Fruit fly (Drosophila melanogaster) whole organism, embryonic: ENCODE measurements around the gene crq.

Source experiments
- Atf3 ChIP-seq: fragments of 200-800 bp; sonication (Bioruptor generic); optimal IDR thresholded peaks from 3 replicates; lab custom pipeline; 2016; ENCODE audit warnings: missing biosample characterization, missing genetic modification characterization
- CG10543 ChIP-seq: fragments of 200-800 bp; sonication (Bioruptor generic); optimal IDR thresholded peaks from 3 replicates; lab custom pipeline; 2017; ENCODE audit warnings: missing biosample characterization, mild to moderate bottlenecking, missing genetic modification characterization, moderate library complexity
- CG10565 ChIP-seq: fragments of 200-800 bp; sonication (Bioruptor generic); optimal IDR thresholded peaks from 3 replicates; lab custom pipeline; 2016; ENCODE audit warnings: missing biosample characterization, mild to moderate bottlenecking, missing genetic modification characterization
- CG10959 ChIP-seq: fragments of 200-800 bp; sonication (Bioruptor generic); IDR thresholded peaks from 2 replicates; pipeline ENCODE4 v1.3.6; 2022; ENCODE audit warnings: missing biosample characterization, missing genetic modification characterization
- CG12219 ChIP-seq: fragments of 200-800 bp; sonication (Bioruptor generic); optimal IDR thresholded peaks from 3 replicates; lab custom pipeline; 2018; ENCODE audit warnings: missing biosample characterization, mild to moderate bottlenecking, missing genetic modification characterization
- CG1233 ChIP-seq: fragments of 200-800 bp; sonication (Bioruptor generic); optimal IDR thresholded peaks from 4 replicates; lab custom pipeline; 2018; ENCODE audit warnings: missing biosample characterization, mild to moderate bottlenecking, missing genetic modification characterization
- CG13296 ChIP-seq: fragments of 200-800 bp; sonication (Bioruptor generic); optimal IDR thresholded peaks from 3 replicates; lab custom pipeline; 2018; ENCODE audit warnings: missing biosample characterization, mild to moderate bottlenecking, missing genetic modification characterization
- CG14441 ChIP-seq: fragments of 200-800 bp; sonication (Bioruptor generic); IDR thresholded peaks from 2 replicates; pipeline ENCODE4 v1.3.6; 2022; ENCODE audit warnings: missing biosample characterization, missing genetic modification characterization
- CG14710 ChIP-seq: fragments of 200-800 bp; sonication (Bioruptor generic); optimal IDR thresholded peaks from 3 replicates; lab custom pipeline; 2019; ENCODE audit warnings: missing biosample characterization, mild to moderate bottlenecking, missing genetic modification characterization, moderate library complexity
- CG15514 ChIP-seq: fragments of 200-800 bp; sonication (Bioruptor generic); optimal IDR thresholded peaks from 3 replicates; lab custom pipeline; 2017; ENCODE audit warnings: missing biosample characterization, missing genetic modification characterization, mild to moderate bottlenecking, moderate library complexity, missing genetic modification reagents
- CG1647 ChIP-seq: fragments of 200-800 bp; sonication (Bioruptor generic); optimal IDR thresholded peaks from 3 replicates; lab custom pipeline; 2016; ENCODE audit warnings: missing biosample characterization, missing genetic modification characterization
- CG18476 ChIP-seq: fragments of 200-800 bp; sonication (Bioruptor generic); optimal IDR thresholded peaks from 2 replicates; lab custom pipeline; 2016; ENCODE audit warnings: missing biosample characterization, mild to moderate bottlenecking, missing genetic modification characterization
- CG18619 ChIP-seq: fragments of 200-800 bp; sonication (Bioruptor generic); optimal IDR thresholded peaks from 3 replicates; lab custom pipeline; 2017; ENCODE audit warnings: missing biosample characterization, mild to moderate bottlenecking, missing genetic modification characterization
- CG2116 ChIP-seq: fragments of 200-800 bp; sonication (Bioruptor generic); optimal IDR thresholded peaks from 3 replicates; lab custom pipeline; 2018; ENCODE audit warnings: missing biosample characterization, mild to moderate bottlenecking, missing genetic modification characterization
- CG2199 ChIP-seq: fragments of 200-800 bp; sonication (Bioruptor generic); IDR thresholded peaks from 3 replicates; pipeline ENCODE4 v1.3.6; 2022; ENCODE audit warnings: missing biosample characterization, missing genetic modification characterization
- CG33557 ChIP-seq: fragments of 200-800 bp; sonication (Bioruptor generic); optimal IDR thresholded peaks from 2 replicates; lab custom pipeline; 2019; ENCODE audit warnings: missing biosample characterization, mild to moderate bottlenecking, missing genetic modification characterization, moderate library complexity
- CG3407 ChIP-seq: fragments of 200-800 bp; sonication (Bioruptor generic); optimal IDR thresholded peaks from 2 replicates; lab custom pipeline; 2018; ENCODE audit warnings: missing biosample characterization, mild to moderate bottlenecking, missing genetic modification characterization
- CG4360 ChIP-seq: fragments of 200-800 bp; sonication (Bioruptor generic); IDR thresholded peaks from 2 replicates; pipeline ENCODE4 v1.3.6; 2022; ENCODE audit warnings: missing biosample characterization, missing genetic modification characterization
- CG4617 ChIP-seq: fragments of 200-800 bp; sonication (Bioruptor generic); optimal IDR thresholded peaks from 3 replicates; lab custom pipeline; 2016; ENCODE audit warnings: missing biosample characterization, missing genetic modification characterization, borderline replicate concordance
- CG7928 ChIP-seq: fragments of 200-800 bp; sonication (Bioruptor generic); optimal IDR thresholded peaks from 2 replicates; lab custom pipeline; 2017; ENCODE audit warnings: missing biosample characterization, mild to moderate bottlenecking, missing genetic modification characterization
- CG8765 ChIP-seq: fragments of 200-800 bp; sonication (Bioruptor generic); IDR thresholded peaks from 2 replicates; pipeline ENCODE4 v1.3.6; 2022; ENCODE audit warnings: missing biosample characterization, missing genetic modification characterization
- CkIIα-i1 ChIP-seq: fragments of 200-800 bp; sonication (Bioruptor generic); IDR thresholded peaks from 2 replicates; pipeline ENCODE4 v1.3.6; 2022; ENCODE audit warnings: missing biosample characterization, missing genetic modification characterization
- Dref ChIP-seq: fragments of 200-800 bp; sonication (Bioruptor generic); IDR thresholded peaks from 2 replicates; pipeline ENCODE4 v1.3.6; 2022; ENCODE audit warnings: missing biosample characterization, missing genetic modification characterization
- E2f2 ChIP-seq: fragments of 200-800 bp; sonication (Bioruptor generic); IDR thresholded peaks from 2 replicates; pipeline ENCODE4 v1.3.6; 2022; ENCODE audit warnings: missing biosample characterization, missing genetic modification characterization
- Elba2 ChIP-seq: fragments of 200-800 bp; sonication (Bioruptor generic); optimal IDR thresholded peaks from 3 replicates; lab custom pipeline; 2016; ENCODE audit warnings: missing biosample characterization, missing genetic modification characterization
- GATAe ChIP-seq: fragments of 200-800 bp; sonication (Bioruptor generic); conservative IDR thresholded peaks from 2 replicates; pipeline ENCODE4 v1.3.6; 2022; ENCODE audit warnings: missing biosample characterization, missing genetic modification characterization
- Gug ChIP-seq: fragments of 200-800 bp; sonication (Bioruptor generic); IDR thresholded peaks from 4 replicates; pipeline ENCODE4 v1.3.6; 2022; ENCODE audit warnings: missing biosample characterization, missing genetic modification characterization
- NK7.1 ChIP-seq: fragments of 200-800 bp; sonication (Bioruptor generic); optimal IDR thresholded peaks from 3 replicates; lab custom pipeline; 2016; ENCODE audit warnings: missing biosample characterization, missing genetic modification characterization
- Nf-YC ChIP-seq: fragments of 200-800 bp; optimal IDR thresholded peaks from 3 replicates; lab custom pipeline; 2019; ENCODE audit warnings: missing biosample characterization, mild to moderate bottlenecking, missing genetic modification characterization, moderate library complexity
- Spps ChIP-seq: fragments of 200-800 bp; sonication (Bioruptor generic); optimal IDR thresholded peaks from 2 replicates; lab custom pipeline; 2018; ENCODE audit warnings: missing biosample characterization, mild to moderate bottlenecking, missing genetic modification characterization
- aop ChIP-seq: fragments of 200-800 bp; sonication (Bioruptor generic); IDR thresholded peaks from 2 replicates; pipeline ENCODE4 v1.3.6; 2022; ENCODE audit warnings: missing biosample characterization, missing genetic modification characterization
- ato ChIP-seq: fragments of 200-800 bp; sonication (Bioruptor generic); IDR thresholded peaks from 2 replicates; pipeline ENCODE4 v1.3.6; 2022; ENCODE audit warnings: missing biosample characterization, missing genetic modification characterization; ENCODE audit not compliant: partially characterized antibody
- bbx ChIP-seq: fragments of 200-800 bp; sonication (Bioruptor generic); IDR thresholded peaks from 2 replicates; pipeline ENCODE4 v1.3.6; 2022; ENCODE audit warnings: missing biosample characterization, missing genetic modification characterization; ENCODE audit not compliant: partially characterized antibody
- chif ChIP-seq, 2 experiments: fragments of 200-800 bp; sonication (Bioruptor generic); optimal IDR thresholded peaks; 3 replicates each; lab custom pipeline; 2016; ENCODE audit warnings: missing biosample characterization in 2 of 2, missing genetic modification characterization in 2 of 2
- crp ChIP-seq, 2 experiments: fragments of 200-800 bp; sonication (Bioruptor generic); optimal IDR thresholded peaks; 2 replicates in 1 of 2; 3 replicates in 1 of 2; lab custom pipeline; 2017; ENCODE audit warnings: missing biosample characterization in 2 of 2, missing genetic modification characterization in 2 of 2, mild to moderate bottlenecking in 1 of 2, moderate library complexity in 1 of 2
- grau ChIP-seq: fragments of 200-800 bp; optimal IDR thresholded peaks from 3 replicates; lab custom pipeline; 2019; ENCODE audit warnings: missing biosample characterization, mild to moderate bottlenecking, missing genetic modification characterization, moderate library complexity
- kay ChIP-seq: fragments of 200-800 bp; sonication (Bioruptor generic); optimal IDR thresholded peaks from 2 replicates; lab custom pipeline; 2016; ENCODE audit warnings: missing biosample characterization, missing genetic modification characterization
- lilli ChIP-seq: fragments of 200-800 bp; sonication (Bioruptor generic); optimal IDR thresholded peaks from 3 replicates; lab custom pipeline; 2016; ENCODE audit warnings: missing biosample characterization, missing genetic modification characterization
- nau ChIP-seq: fragments of 200-800 bp; sonication (Bioruptor generic); optimal IDR thresholded peaks from 3 replicates; lab custom pipeline; 2017; ENCODE audit warnings: missing biosample characterization, mild to moderate bottlenecking, missing genetic modification characterization, missing genetic modification reagents
- otp ChIP-seq: fragments of 200-800 bp; sonication (Bioruptor generic); IDR thresholded peaks from 3 replicates; pipeline ENCODE4, ENCODE4 v1.3.6; 2022; ENCODE audit warnings: missing biosample characterization, missing genetic modification characterization
- pfk ChIP-seq: fragments of 200-800 bp; sonication (Bioruptor generic); optimal IDR thresholded peaks from 2 replicates; lab custom pipeline; 2018; ENCODE audit warnings: missing biosample characterization, mild to moderate bottlenecking, missing genetic modification characterization, moderate library complexity
- sd ChIP-seq: fragments of 200-800 bp; sonication (Bioruptor generic); optimal IDR thresholded peaks from 3 replicates; lab custom pipeline; 2018; ENCODE audit warnings: missing biosample characterization, mild to moderate bottlenecking, missing genetic modification characterization, moderate library complexity
- sens ChIP-seq: fragments of 200-800 bp; sonication (Bioruptor generic); peaks from one replicate; lab custom pipeline; 2016; ENCODE audit warnings: missing biosample characterization, missing genetic modification characterization
- shn ChIP-seq: fragments of 200-800 bp; sonication (Bioruptor generic); optimal IDR thresholded peaks from 3 replicates; lab custom pipeline; 2016; ENCODE audit warnings: missing biosample characterization, missing genetic modification characterization
- slp2 ChIP-seq: fragments of 200-800 bp; sonication (Bioruptor generic); optimal IDR thresholded peaks from 2 replicates; lab custom pipeline; 2016; ENCODE audit warnings: missing biosample characterization, missing genetic modification characterization
- stc ChIP-seq: fragments of 200-800 bp; sonication (Bioruptor generic); IDR thresholded peaks from 2 replicates; pipeline ENCODE4 v1.3.6; 2022; ENCODE audit warnings: missing biosample characterization, missing genetic modification characterization
- trem ChIP-seq: fragments of 200-800 bp; optimal IDR thresholded peaks from 3 replicates; lab custom pipeline; 2019; ENCODE audit warnings: missing biosample characterization, mild to moderate bottlenecking, missing genetic modification characterization, moderate library complexity
- ttk ChIP-seq: fragments of 200-800 bp; sonication (Bioruptor generic); IDR thresholded peaks from 2 replicates; pipeline ENCODE4 v2.1.2; 2022; ENCODE audit warnings: missing biosample characterization, missing genetic modification characterization
- usp ChIP-seq: fragments of >200 bp; optimal IDR thresholded peaks from 2 replicates; lab custom pipeline; 2017; ENCODE audit warnings: missing biosample characterization, missing genetic modification characterization
- zen2 ChIP-seq: fragments of 200-800 bp; sonication (Bioruptor generic); IDR thresholded peaks from 3 replicates; pipeline ENCODE4 v1.3.6; 2022; ENCODE audit warnings: missing biosample characterization, missing genetic modification characterization; ENCODE audit not compliant: partially characterized antibody

Gene crq

dm6 chr2L:478749-479482, 26.1 kb upstream of the crq start (continued):
- TF ChIP-seq CG10959 = no peak
- TF ChIP-seq Elba2 (GFP tag; lab: Kevin White, UChicago) = peak; percentile 89
- TF ChIP-seq lilli (GFP tag; lab: Kevin White, UChicago) = no peak
- TF ChIP-seq bbx (GFP tag; lab: Robert Waterston, UW) = no peak
- TF ChIP-seq slp2 (GFP tag; lab: Kevin White, UChicago) = no peak
- peak; percentile 89 for TF ChIP-seq kay (GFP tag; lab: Kevin White, UChicago)
- TF ChIP-seq CG2199 (GFP tag; lab: Robert Waterston, UW) = no peak
- no peak for TF ChIP-seq chif (GFP tag; optimal IDR thresholded peaks at IDR 0.05; lab: Kevin White, UChicago)
- no peak for TF ChIP-seq Spps
- no peak for TF ChIP-seq CG2116 (GFP tag; lab: Kevin White, UChicago)
- peak; percentile 62 for TF ChIP-seq CG15514 (GFP tag; lab: Kevin White, UChicago)
- no peak for TF ChIP-seq CG18619
- TF ChIP-seq Dref (GFP tag; lab: Robert Waterston, UW) = no peak
- TF ChIP-seq shn = peak; percentile 40
- TF ChIP-seq grau (tag; lab: Kevin White, UChicago) = peak; percentile 25
- peak; percentile 26 for TF ChIP-seq trem
- peak; percentile 85 for TF ChIP-seq sd (tag; lab: Kevin White, UChicago)
- TF ChIP-seq Gug = no peak
- peak; percentile 2 for TF ChIP-seq CG14710 (tag; lab: Kevin White, UChicago)
- no peak for TF ChIP-seq crp (GFP tag; optimal IDR thresholded peaks at IDR 0.05; lab: Kevin White, UChicago)
- TF ChIP-seq ttk = no peak
- TF ChIP-seq nau (GFP tag; lab: Kevin White, UChicago) = peak; percentile 12
- TF ChIP-seq CG14441 (GFP tag; lab: Robert Waterston, UW) = no peak
- TF ChIP-seq ato = no peak
- peak; percentile 96 for TF ChIP-seq CG18476
- no peak for TF ChIP-seq CG3407 (GFP tag; lab: Kevin White, UChicago)
- TF ChIP-seq GATAe (GFP tag; lab: Robert Waterston, UW) = no peak
- TF ChIP-seq sens = peak; percentile 88
- TF ChIP-seq stc (GFP tag; lab: Robert Waterston, UW) = no peak
- peak; percentile 16 for TF ChIP-seq CG7928
- TF ChIP-seq CG1233 (GFP tag; lab: Kevin White, UChicago) = peak; percentile 47
- TF ChIP-seq pfk (GFP tag; lab: Kevin White, UChicago) = peak; percentile 58
- no peak for TF ChIP-seq otp
- TF ChIP-seq CG33557 (GFP tag; lab: Kevin White, UChicago) = no peak
- TF ChIP-seq Nf-YC (tag; lab: Kevin White, UChicago) = peak; percentile 65
- no peak for TF ChIP-seq CG8765 (GFP tag; lab: Robert Waterston, UW)
- TF ChIP-seq CG10565 (GFP tag; lab: Kevin White, UChicago) = no peak
- no peak for TF ChIP-seq NK7.1 (GFP tag; lab: Kevin White, UChicago)
- no peak for TF ChIP-seq E2f2 (GFP tag; lab: Robert Waterston, UW)
- no peak for TF ChIP-seq Atf3 (GFP tag; lab: Kevin White, UChicago)
- no peak for TF ChIP-seq aop (GFP tag; lab: Robert Waterston, UW)
- no peak for TF ChIP-seq CG4617
- TF ChIP-seq CG1647 (GFP tag; lab: Kevin White, UChicago) = no peak
- TF ChIP-seq CG4360 (GFP tag; lab: Robert Waterston, UW) = no peak
- peak; percentile 76 for TF ChIP-seq CG13296 (GFP tag; lab: Kevin White, UChicago)
- TF ChIP-seq usp (GFP tag; lab: Kevin White, UChicago) = no peak
- no peak for TF ChIP-seq zen2
- peak; percentile 16 for TF ChIP-seq CG12219 (GFP tag; lab: Kevin White, UChicago)
- TF ChIP-seq CkIIα-i1 (GFP tag; lab: Robert Waterston, UW) = no peak
- TF ChIP-seq CG10543 = peak; percentile 96
